Worm (Caenorhabditis elegans) whole organism, late embryonic: ENCODE data around the gene C30B5.17.

Experiments
- K02D7.2 ChIP-seq: sonication (generic microtip); optimal IDR thresholded peaks from 2 replicates; lab custom pipeline; 2017; ENCODE audit warnings: mild to moderate bottlenecking, missing genetic modification characterization, missing compliant biosample characterization
- ceh-48 ChIP-seq: sonication (generic microtip); optimal IDR thresholded peaks from 2 replicates; lab custom pipeline; 2016; ENCODE audit warnings: missing genetic modification characterization, inconsistent platforms, missing compliant biosample characterization
- nfya-1 ChIP-seq: sonication (generic microtip); optimal IDR thresholded peaks from 2 replicates; lab custom pipeline; 2017; ENCODE audit warnings: missing genetic modification characterization, mild to moderate bottlenecking, missing compliant biosample characterization, antibody characterized with exemption, moderate library complexity

DNA sequence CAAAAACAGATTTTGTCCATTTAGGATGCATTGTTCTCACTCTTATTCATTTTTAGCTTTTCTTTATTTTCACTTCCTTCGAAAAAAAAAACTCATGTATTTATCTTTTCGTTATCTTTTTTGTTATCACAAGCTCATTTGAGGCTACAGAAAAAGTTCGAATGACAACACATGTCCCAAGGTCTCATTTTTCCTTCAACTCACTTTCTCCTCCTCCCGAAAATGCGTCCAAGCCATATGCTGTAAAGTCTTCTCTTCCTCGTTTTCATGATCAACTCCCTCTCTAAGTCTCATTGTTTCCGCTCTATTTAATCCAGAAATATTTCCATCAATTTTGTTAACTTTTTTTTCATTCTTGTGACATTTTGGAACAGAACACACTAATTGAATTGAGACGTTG lies 21.5 kb downstream of the C30B5.17 start:
- TF ChIP-seq nfya-1 (tag; lab: Kevin White, UChicago) (no peak), K02D7.2 (tag; lab: Kevin White, UChicago) (no peak), ceh-48 (tag; lab: Kevin White, UChicago) (no peak)
